Worm (Caenorhabditis elegans) whole organism, early embryonic: ENCODE data around the gene C25A8.1.

Experiments
- B0310.2 ChIP-seq: sonication (generic microtip); optimal IDR thresholded peaks from 2 replicates; lab custom pipeline; 2016; ENCODE audit warnings: mild to moderate bottlenecking, missing genetic modification characterization, missing compliant biosample characterization
- F13C5.2 ChIP-seq: sonication (generic microtip); optimal IDR thresholded peaks from 2 replicates; lab custom pipeline; 2017; ENCODE audit warnings: mild to moderate bottlenecking, missing genetic modification characterization, inconsistent platforms, missing compliant biosample characterization
- aly-1 ChIP-seq: sonication (generic microtip); optimal IDR thresholded peaks from 2 replicates; lab custom pipeline; 2016; ENCODE audit warnings: missing genetic modification characterization, missing compliant biosample characterization
- ama-1 ChIP-seq: fragments of 150-350 bp; optimal IDR thresholded peaks from 2 replicates; lab custom pipeline; 2014
- ceh-13 ChIP-seq: fragments of 200-800 bp; sonication (Bioruptor generic); optimal IDR thresholded peaks from 2 replicates; lab custom pipeline; 2018; ENCODE audit warnings: mild to moderate bottlenecking, missing genetic modification characterization, missing compliant biosample characterization
- ceh-36 ChIP-seq: sonication (generic microtip); optimal IDR thresholded peaks from 2 replicates; lab custom pipeline; 2016; ENCODE audit warnings: missing genetic modification characterization, inconsistent platforms, missing compliant biosample characterization
- ets-7 ChIP-seq: sonication (generic microtip); optimal IDR thresholded peaks from 2 replicates; lab custom pipeline; 2016; ENCODE audit warnings: missing genotype, missing genetic modification characterization, missing compliant biosample characterization
- flt-1 ChIP-seq: fragments of 200-800 bp; sonication (Bioruptor generic); IDR thresholded peaks from 2 replicates; pipeline ENCODE4 v1.3.6; 2022; ENCODE audit warnings: missing genetic modification characterization, missing compliant biosample characterization
- hmbx-1 ChIP-seq: sonication (generic microtip); optimal IDR thresholded peaks from 2 replicates; lab custom pipeline; 2016; ENCODE audit warnings: mild to moderate bottlenecking, missing genetic modification characterization, missing compliant biosample characterization
- hmg-4 ChIP-seq: fragments of 200-800 bp; sonication (Bioruptor generic); optimal IDR thresholded peaks from 2 replicates; lab custom pipeline; 2018; ENCODE audit warnings: mild to moderate bottlenecking, missing genetic modification characterization, missing compliant biosample characterization
- hnd-1 ChIP-seq: sonication (generic microtip); optimal IDR thresholded peaks from 2 replicates; lab custom pipeline; 2016; ENCODE audit warnings: missing genetic modification characterization, missing compliant biosample characterization
- pes-1 ChIP-seq: fragments of 200-800 bp; sonication (Bioruptor generic); IDR thresholded peaks from 2 replicates; pipeline ENCODE4 v1.3.6; 2022; ENCODE audit warnings: missing genetic modification reagents, missing genetic modification characterization, missing compliant biosample characterization
- scrt-1 ChIP-seq: fragments of 200-800 bp; sonication (Bioruptor generic); IDR thresholded peaks from 2 replicates; pipeline ENCODE4 v1.3.6; 2022; ENCODE audit warnings: missing genetic modification characterization, missing compliant biosample characterization
- sea-1 ChIP-seq: fragments of 200-800 bp; sonication (Bioruptor generic); conservative IDR thresholded peaks from 2 replicates; pipeline ENCODE4 v1.3.6; 2022; ENCODE audit warnings: missing genetic modification characterization, missing compliant biosample characterization
- tbx-11 ChIP-seq: fragments of 200-800 bp; sonication (Bioruptor generic); IDR thresholded peaks from 2 replicates; pipeline ENCODE4 v1.3.6; 2022; ENCODE audit warnings: missing genetic modification characterization, missing compliant biosample characterization
- tbx-37 ChIP-seq: fragments of 200-800 bp; sonication (Bioruptor generic); conservative IDR thresholded peaks from 2 replicates; pipeline ENCODE4 v1.3.6; 2022; ENCODE audit warnings: missing genetic modification reagents, missing genetic modification characterization, missing compliant biosample characterization
- tra-4 ChIP-seq: sonication (generic microtip); optimal IDR thresholded peaks from 2 replicates; lab custom pipeline; 2017; ENCODE audit warnings: missing genetic modification characterization, missing compliant biosample characterization

C25A8.1 gene

ce11 chrIV:7010835-7011234 lies at the start of gene C25A8.1:
C25A8.1 (plus strand) TSS chrIV:7011135.
- no peak for TF ChIP-seq ceh-36 (tag; lab: Kevin White, UChicago)
- TF ChIP-seq B0310.2, result no peak
- TF ChIP-seq tra-4 (tag; lab: Kevin White, UChicago), result no peak
- TF ChIP-seq pes-1, result no peak
- no peak for TF ChIP-seq ceh-13 (GFP tag; lab: Kevin White, UChicago)
- no peak for TF ChIP-seq tbx-11

ce11 chrIV:6964508-6964907 lies 46.4 kb upstream of the C25A8.1 start, which contains the start of gene B0478.3:
B0478.3 (minus strand) TSS chrIV:6964608.
- no peak for TF ChIP-seq sea-1
- TF ChIP-seq B0310.2, result no peak
- no peak for TF ChIP-seq ets-7 (tag; lab: Kevin White, UChicago)
- no peak for TF ChIP-seq ceh-36 (tag; lab: Kevin White, UChicago)
- TF ChIP-seq ceh-13 (GFP tag; lab: Kevin White, UChicago), result no peak
- TF ChIP-seq tra-4 (tag; lab: Kevin White, UChicago), result no peak

- TF ChIP-seq hmg-4 (GFP tag; lab: Kevin White, UChicago) (no peak), tbx-37 (GFP tag; lab: Robert Waterston, UW) (no peak), ama-1 (lab: Kevin White, UChicago) (no peak), flt-1 (GFP tag; lab: Robert Waterston, UW) (no peak), pes-1 (no peak), hnd-1 (no peak), tbx-11 (no peak), B0310.2 (no peak), F13C5.2 (no peak), hmbx-1 (no peak), scrt-1 (GFP tag; lab: Robert Waterston, UW) (no peak), ets-7 (tag; lab: Kevin White, UChicago) (no peak), tra-4 (tag; lab: Kevin White, UChicago) (no peak)
Observed at ce11 chrIV:6965192-6965591, 45.7 kb upstream of the C25A8.1 start, which contains the start of gene ZK381.2. ZK381.2 (plus strand) TSS chrIV:6965492.

- TF ChIP-seq flt-1 (GFP tag; lab: Robert Waterston, UW) (no peak), hnd-1 (no peak), ceh-36 (tag; lab: Kevin White, UChicago) (no peak), ets-7 (tag; lab: Kevin White, UChicago) (no peak), tbx-37 (GFP tag; lab: Robert Waterston, UW) (no peak), pes-1 (no peak), hmbx-1 (no peak), sea-1 (no peak)
Observed at ce11 chrIV:6970271-6970670, 40.7 kb upstream of the C25A8.1 start, which contains the start of gene ZK381.8. ZK381.8 (minus strand) TSS chrIV:6970371.

- TF ChIP-seq sea-1, result no peak
- TF ChIP-seq ets-7 (tag; lab: Kevin White, UChicago), result no peak
- no peak for TF ChIP-seq hmg-4 (GFP tag; lab: Kevin White, UChicago)
- TF ChIP-seq F13C5.2, result no peak
- no peak for TF ChIP-seq flt-1 (GFP tag; lab: Robert Waterston, UW)
- no peak for TF ChIP-seq tra-4 (tag; lab: Kevin White, UChicago)
- TF ChIP-seq aly-1 (tag; lab: Kevin White, UChicago), result no peak
- no peak for TF ChIP-seq tbx-11
- no peak for TF ChIP-seq hmbx-1
- TF ChIP-seq tbx-37 (GFP tag; lab: Robert Waterston, UW), result no peak
- no peak for TF ChIP-seq ama-1 (lab: Kevin White, UChicago)
- TF ChIP-seq hnd-1, result no peak
- TF ChIP-seq pes-1, result no peak
- no peak for TF ChIP-seq B0310.2
- TF ChIP-seq ceh-13 (GFP tag; lab: Kevin White, UChicago), result no peak
- no peak for TF ChIP-seq scrt-1 (GFP tag; lab: Robert Waterston, UW)
- no peak for TF ChIP-seq ceh-36 (tag; lab: Kevin White, UChicago)
Observed at ce11 chrIV:6971213-6971612, 39.7 kb upstream of the C25A8.1 start, which contains the start of gene ZK381.62. ZK381.62 (minus strand) TSS chrIV:6971313.

- TF ChIP-seq ets-7 (tag; lab: Kevin White, UChicago), result no peak
- TF ChIP-seq scrt-1 (GFP tag; lab: Robert Waterston, UW), result no peak
- no peak for TF ChIP-seq hmbx-1
- no peak for TF ChIP-seq tbx-11
- no peak for TF ChIP-seq pes-1
- TF ChIP-seq B0310.2, result no peak
- TF ChIP-seq hnd-1, result no peak
- TF ChIP-seq ama-1 (lab: Kevin White, UChicago), result no peak
- TF ChIP-seq sea-1, result no peak
- TF ChIP-seq F13C5.2, result no peak
- TF ChIP-seq tra-4 (tag; lab: Kevin White, UChicago), result no peak
- TF ChIP-seq flt-1 (GFP tag; lab: Robert Waterston, UW), result no peak
- TF ChIP-seq ceh-36 (tag; lab: Kevin White, UChicago), result no peak
- no peak for TF ChIP-seq hmg-4 (GFP tag; lab: Kevin White, UChicago)
Observed at ce11 chrIV:6972427-6972826, 38.5 kb upstream of the C25A8.1 start, which contains the start of gene nhr-249. nhr-249 (minus strand) TSS chrIV:6972527.

ce11 chrIV:6974162-6974938 lies 36.6 kb upstream of the C25A8.1 start:
- TF ChIP-seq B0310.2 (no peak), hmbx-1 (no peak), flt-1 (GFP tag; lab: Robert Waterston, UW) (no peak), ceh-36 (tag; lab: Kevin White, UChicago) (no peak), ceh-13 (GFP tag; lab: Kevin White, UChicago) (no peak), ets-7 (tag; lab: Kevin White, UChicago) (no peak), pes-1 (no peak), sea-1 (no peak), tbx-11 (no peak), tra-4 (tag; lab: Kevin White, UChicago) (no peak)

- TF ChIP-seq tbx-11 (no peak), ceh-13 (GFP tag; lab: Kevin White, UChicago) (no peak), flt-1 (GFP tag; lab: Robert Waterston, UW) (no peak), ceh-36 (tag; lab: Kevin White, UChicago) (no peak), F13C5.2 (no peak), tra-4 (tag; lab: Kevin White, UChicago) (no peak), B0310.2 (no peak), aly-1 (tag; lab: Kevin White, UChicago) (no peak), hnd-1 (no peak), sea-1 (no peak), tbx-37 (GFP tag; lab: Robert Waterston, UW) (no peak), pes-1 (no peak), scrt-1 (GFP tag; lab: Robert Waterston, UW) (no peak), hmg-4 (GFP tag; lab: Kevin White, UChicago) (no peak), hmbx-1 (no peak), ama-1 (lab: Kevin White, UChicago) (no peak)
Observed at ce11 chrIV:6977089-6977558, 33.8 kb upstream of the C25A8.1 start, which contains the start of the genes pgl-1 and him-3. pgl-1 (minus strand) TSS chrIV:6977318. him-3 (plus strand) TSS chrIV:6977508.
